Fruit fly (Drosophila melanogaster) whole organism, larva: ENCODE results near the gene janA.
A peak's percentile ranks its signal among the peaks of the same experiment; 100 is the strongest.

Experiments
- noc ChIP-seq: fragments of 200-800 bp; sonication (Bioruptor generic); optimal IDR thresholded peaks from 3 replicates; lab custom pipeline; 2019; ENCODE audit warnings: missing biosample characterization, mild to moderate bottlenecking, missing genetic modification characterization, moderate library complexity

The janA gene

DNA sequence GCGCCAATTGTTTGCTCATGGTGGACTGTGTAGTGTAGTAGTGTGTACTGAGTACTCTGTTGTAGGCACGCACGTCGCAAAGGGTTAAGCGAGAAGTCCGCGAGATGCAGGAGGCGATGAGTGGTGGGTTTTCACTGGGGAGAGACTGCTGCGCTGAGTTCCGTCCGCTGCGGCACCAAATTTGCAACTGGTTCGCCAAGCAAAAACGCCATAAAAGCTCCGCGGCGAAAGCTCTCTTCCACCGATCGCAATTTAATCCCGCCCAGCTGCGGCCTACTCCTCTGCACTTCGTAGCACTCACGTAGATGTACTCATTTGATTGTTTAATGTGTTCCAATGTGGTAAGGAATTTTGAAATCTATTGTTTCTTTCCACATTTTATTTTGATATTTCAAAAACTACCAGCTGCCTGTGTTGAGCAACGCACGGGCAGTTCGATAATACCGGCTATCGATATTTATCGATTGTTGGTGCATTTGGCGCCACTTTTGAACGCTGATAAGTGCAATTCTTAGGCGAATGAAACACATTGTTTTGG lies 24.3 kb downstream of the janA start, which contains the start of gene CG7920:
Gene CG7920, minus strand, starts transcription at position 308 of the 538 bp plus-strand sequence.
- peak; percentile 42 for TF ChIP-seq noc (tag; lab: Kevin White, UChicago)

DNA sequence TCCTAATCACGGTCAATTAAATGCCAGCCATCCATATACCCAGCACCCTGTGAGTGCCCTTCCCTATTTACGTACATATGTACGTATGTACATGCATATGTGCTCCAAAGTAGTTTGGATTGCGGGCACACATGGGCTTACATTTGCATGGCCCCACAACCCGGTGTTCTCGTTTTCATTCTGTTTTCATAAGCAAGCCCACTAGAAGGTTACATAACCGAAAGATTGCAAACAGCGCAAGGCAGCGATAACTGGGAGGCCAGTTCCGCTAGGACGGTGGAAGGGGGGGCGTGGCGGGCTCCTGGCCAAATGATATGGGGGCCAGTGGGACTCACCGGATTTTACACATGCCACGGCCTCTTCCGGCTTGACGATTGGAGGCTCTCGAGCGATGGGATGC lies 24.9 kb downstream of the janA start:
- no peak for TF ChIP-seq noc (tag; lab: Kevin White, UChicago)

dm6 chr3R:30013909-30014308 lies 25.4 kb downstream of the janA start:
- TF ChIP-seq noc (tag; lab: Kevin White, UChicago): no peak

DNA sequence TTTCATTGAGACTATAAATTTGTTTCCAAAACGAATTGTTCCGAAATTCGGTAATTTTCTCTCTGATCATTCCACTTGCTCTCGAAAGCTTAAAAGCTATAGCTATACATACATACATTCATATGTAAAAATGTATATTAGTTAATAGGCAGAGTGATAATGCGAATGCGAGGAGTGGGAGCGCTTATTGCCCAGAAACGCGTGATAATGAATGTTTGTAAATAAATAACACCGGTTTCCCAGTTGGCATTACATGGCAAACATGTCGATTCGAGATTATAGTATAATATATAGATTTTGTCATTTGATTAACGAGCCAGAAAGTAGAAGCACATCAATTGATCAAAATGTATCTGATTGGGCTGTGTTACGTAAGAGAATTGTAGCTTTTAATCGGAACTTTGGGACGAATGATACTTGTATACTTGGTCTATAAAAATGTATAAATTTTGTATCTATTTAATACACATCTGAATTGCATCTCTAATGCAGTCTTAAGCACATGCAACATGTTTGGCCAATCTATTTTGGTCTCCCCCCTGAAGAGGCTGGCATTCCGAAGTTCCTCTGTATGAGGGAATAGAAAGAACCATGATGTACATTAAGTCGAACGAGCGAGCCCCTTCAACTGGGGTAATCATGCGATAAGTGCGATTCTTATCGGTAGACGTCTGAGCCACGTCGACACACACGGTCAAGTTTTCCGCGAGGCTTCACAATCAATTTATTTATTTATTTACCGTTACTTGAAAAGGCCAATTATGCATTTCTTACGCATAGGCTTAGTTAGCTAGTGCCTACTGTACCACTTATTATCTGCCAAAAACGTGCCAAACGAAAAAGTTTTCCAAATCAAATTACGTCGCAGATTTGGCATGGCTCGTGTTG lies 26.5 kb downstream of the janA start:
- TF ChIP-seq noc (tag; lab: Kevin White, UChicago): peak; percentile 71

DNA sequence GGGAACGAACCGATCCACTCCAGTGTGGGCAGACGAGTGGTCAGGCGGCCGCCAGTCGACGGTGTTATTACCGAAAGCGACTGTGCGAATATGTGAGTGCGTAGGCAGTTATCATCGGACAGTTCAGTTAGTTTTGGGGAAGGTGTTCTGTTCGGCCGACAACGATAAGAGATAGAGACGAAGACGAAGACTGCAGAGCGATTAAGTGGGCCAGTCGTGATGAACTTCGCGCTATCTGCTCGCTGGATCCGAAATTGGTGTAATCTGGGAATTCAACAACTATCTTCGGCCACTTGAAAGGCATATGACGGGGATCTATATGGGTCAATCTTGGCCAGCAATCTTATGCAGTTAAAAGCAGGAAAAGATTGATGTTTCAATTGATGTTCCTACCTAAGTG lies 30.2 kb downstream of the janA start, which contains the start of gene CG7912:
Gene CG7912, minus strand, starts transcription at position 17 of the 400 bp plus-strand sequence.
- no peak for TF ChIP-seq noc (tag; lab: Kevin White, UChicago)

DNA sequence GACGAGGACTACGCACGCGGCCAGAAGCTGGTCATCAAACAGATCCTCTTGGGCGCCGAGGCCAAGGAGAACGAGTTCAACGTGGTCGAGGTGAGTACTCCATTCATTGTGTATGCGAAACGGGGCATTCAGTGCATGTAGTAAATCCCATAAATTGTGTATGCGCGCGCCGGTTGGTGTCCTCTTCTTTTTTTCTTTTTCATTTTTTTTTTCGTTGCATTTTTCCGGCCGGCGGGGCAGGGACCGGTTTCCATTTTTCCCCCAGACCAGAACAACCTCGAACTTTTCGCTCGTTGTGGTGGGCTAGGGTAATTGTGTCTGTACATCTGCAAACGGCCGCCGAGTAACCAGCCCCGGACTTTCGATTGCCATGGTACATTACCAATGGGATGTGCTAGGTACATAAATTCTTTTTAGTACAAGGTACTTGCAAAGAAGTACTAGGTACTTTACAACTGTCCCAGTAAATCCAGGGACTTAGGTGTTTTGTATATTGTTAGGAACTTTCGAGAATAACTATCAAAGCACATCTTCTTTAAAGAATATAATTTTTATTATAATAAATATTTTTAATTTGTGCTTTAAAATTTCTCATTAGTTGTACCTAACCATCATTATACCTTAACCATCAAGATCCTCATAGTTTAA lies 33.9 kb downstream of the janA start:
- TF ChIP-seq noc (tag; lab: Kevin White, UChicago): no peak

- peak; percentile 34 for TF ChIP-seq noc (tag; lab: Kevin White, UChicago)
Observed at dm6 chr3R:30004648-30005047, 34.7 kb downstream of the janA start, which contains the start of the genes Nlp and Nph. Nlp (plus strand) TSS chr3R:30004785. Nph (minus strand) TSS chr3R:30004861.

DNA sequence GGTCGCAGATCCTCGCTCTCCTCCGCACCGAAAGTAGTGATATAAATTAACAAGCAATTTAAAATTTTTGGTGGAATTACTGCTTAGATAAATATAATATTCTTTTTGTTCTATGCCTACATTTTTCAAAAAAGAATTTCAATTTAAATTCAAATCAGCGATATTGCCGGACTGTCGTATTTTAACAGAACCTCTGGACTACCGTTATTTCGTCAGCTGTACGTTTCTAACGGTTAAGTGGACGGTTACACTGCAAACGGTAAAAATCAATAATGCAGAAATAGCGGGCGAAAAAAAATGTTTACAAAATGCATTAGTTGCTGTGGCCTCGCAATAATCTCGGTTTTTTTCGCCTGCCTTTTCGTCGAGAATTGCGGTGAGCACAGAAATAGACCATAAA lies 39.0 kb downstream of the janA start, which contains the start of gene Tace:
Gene Tace, plus strand, starts transcription at position 245 of the 400 bp plus-strand sequence.
- TF ChIP-seq noc (tag; lab: Kevin White, UChicago): no peak

DNA sequence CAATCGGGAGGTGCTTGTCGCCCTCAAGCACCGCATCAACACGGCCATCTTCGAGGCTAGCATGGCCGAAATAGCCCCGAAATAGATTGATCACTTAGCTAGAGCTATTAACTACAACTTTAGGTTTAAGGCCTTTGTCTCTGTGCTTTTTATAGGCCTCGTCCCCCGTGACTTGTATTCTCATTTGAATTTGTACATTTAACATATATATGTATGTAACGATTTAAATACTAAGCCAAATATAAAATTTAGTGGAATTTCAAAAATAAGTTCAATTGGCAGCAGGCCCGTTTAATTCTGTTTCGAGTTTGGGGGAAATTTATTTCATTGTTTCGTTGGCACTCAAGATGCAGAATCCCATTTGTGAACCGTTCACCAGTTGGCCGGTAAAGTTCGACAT lies 39.8 kb downstream of the janA start, which contains the start of gene CG34298:
Gene CG34298, plus strand, starts transcription at position 301 of the 400 bp plus-strand sequence.
- TF ChIP-seq noc (tag; lab: Kevin White, UChicago): no peak

dm6 chr3R:29997607-29998236 lies 41.6 kb downstream of the janA start, which contains the start of the genes CG15525 and CG11504:
CG15525 (minus strand) TSS chr3R:29997676.
CG11504 (plus strand) TSS chr3R:29997900.
- TF ChIP-seq noc (tag; lab: Kevin White, UChicago): no peak

- TF ChIP-seq noc (tag; lab: Kevin White, UChicago): no peak
Observed at dm6 chr3R:29995035-29995434, 44.3 kb downstream of the janA start, which contains the start of the genes CG7903 and Sas-6. CG7903 (minus strand) TSS chr3R:29995231. Sas-6 (plus strand) TSS chr3R:29995357.

dm6 chr3R:29993134-29993533 lies 46.2 kb downstream of the janA start, which contains the start of gene Acph-1:
Acph-1 (minus strand) TSS chr3R:29993411.
- TF ChIP-seq noc (tag; lab: Kevin White, UChicago): no peak

DNA sequence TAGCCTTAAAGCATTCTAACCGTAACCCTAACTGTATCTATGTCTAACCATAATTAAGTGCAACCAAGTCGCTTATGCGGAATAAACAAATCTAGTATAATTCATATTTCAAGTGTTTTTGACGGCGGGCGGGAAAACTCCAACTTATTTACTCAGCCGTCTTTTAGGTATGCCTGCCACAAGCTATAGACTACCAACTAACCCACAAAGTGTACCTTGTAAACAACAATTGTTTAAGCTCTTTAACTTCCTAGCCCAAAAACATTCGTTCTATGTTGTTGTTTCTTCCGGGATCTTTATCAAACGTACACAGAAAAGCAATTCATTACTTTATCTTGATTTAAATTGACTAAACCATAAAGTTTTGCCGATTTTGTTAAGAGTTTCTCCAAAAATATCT lies 48.7 kb downstream of the janA start:
- no peak for TF ChIP-seq noc (tag; lab: Kevin White, UChicago)
